Fruit fly (Drosophila melanogaster) Kc167 (cell line): ENCODE measurements around the gene CG14440.

Experiments
- Myc ChIP-seq: fragments of >200 bp; optimal IDR thresholded peaks from 2 replicates; lab custom pipeline; 2017; ENCODE audit warnings: missing external identifiers
- Sin3A ChIP-seq: fragments of >200 bp; optimal IDR thresholded peaks from 2 replicates; lab custom pipeline; 2018; ENCODE audit warnings: missing external identifiers
- h ChIP-seq: fragments of >200 bp; optimal IDR thresholded peaks from 3 replicates; lab custom pipeline; 2018; ENCODE audit warnings: missing external identifiers
- insv ChIP-seq: fragments of >200 bp; optimal IDR thresholded peaks from 3 replicates; lab custom pipeline; 2018; ENCODE audit warnings: missing external identifiers
- psq ChIP-seq: fragments of >200 bp; optimal IDR thresholded peaks from 2 replicates; lab custom pipeline; 2017; ENCODE audit warnings: missing external identifiers

DNA sequence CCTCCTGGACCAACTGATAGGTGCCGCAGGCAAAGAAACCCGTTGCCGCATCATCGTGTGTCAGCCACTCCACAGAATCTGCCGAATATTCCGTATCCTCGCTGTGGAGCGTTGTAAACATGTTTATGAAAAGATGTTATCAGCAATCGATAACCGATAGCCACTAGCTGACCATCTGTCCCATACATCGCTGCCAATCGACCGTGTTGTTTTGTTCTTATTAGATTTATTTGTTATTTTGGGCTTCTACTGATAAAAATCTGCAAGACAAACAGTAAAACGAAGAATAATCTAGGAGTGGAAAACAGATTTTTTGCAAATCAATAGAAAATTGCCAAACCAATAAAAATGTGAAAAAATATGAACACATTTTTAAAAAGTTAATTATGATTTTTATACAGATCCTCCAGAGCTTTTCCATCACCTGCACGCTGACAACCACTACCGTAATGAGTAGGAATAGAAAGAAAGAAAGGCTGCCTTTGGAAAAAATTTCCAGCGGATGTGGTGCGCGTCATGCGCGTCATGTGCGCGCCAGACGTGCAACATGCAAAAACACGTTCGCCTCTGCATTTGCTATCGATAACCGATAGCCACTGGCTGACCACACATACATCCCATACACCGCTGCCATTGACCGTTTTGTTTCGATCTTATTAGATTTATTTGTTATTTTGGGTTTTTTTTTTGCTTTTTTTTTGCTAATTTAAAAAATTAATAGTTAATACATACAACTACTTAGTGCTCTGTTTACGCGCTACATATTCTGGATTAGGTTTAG, 9.6 kb downstream of the CG14440 start, which contains the start of gene CG3184:
- TF ChIP-seq psq (no peak), Myc (lab: Kevin White, UChicago) (no peak), h (no peak), Sin3A (lab: Kevin White, UChicago) (no peak), insv (lab: Kevin White, UChicago) (no peak)
